Fruit fly (Drosophila melanogaster): ENCODE results near the gene v.

dm6 chrX:10923711-10924281 is at the start of gene v:
- TF ChIP-seq psq (optimal IDR thresholded peaks at IDR 0.05) (no peak), h (optimal IDR thresholded peaks at IDR 0.05) (no peak), ttk (optimal IDR thresholded peaks at IDR 0.05) (no peak), insv (optimal IDR thresholded peaks at IDR 0.05) (no peak), Sin3A (optimal IDR thresholded peaks at IDR 0.05) (no peak)

Measured in Kc167 (cell line).